Fruit fly (Drosophila melanogaster) whole organism, embryonic: ENCODE data around the gene CG31343.

ENCODE experiments used
- ATbp ChIP-seq: fragments of 200-800 bp; sonication (Bioruptor generic); optimal IDR thresholded peaks from 2 replicates; lab custom pipeline; 2017; ENCODE audit warnings: missing biosample characterization, mild to moderate bottlenecking, missing genetic modification characterization, missing genetic modification reagents
- Atf3 ChIP-seq: fragments of 200-800 bp; sonication (Bioruptor generic); optimal IDR thresholded peaks from 3 replicates; lab custom pipeline; 2016; ENCODE audit warnings: missing biosample characterization, missing genetic modification characterization
- CG1024 ChIP-seq: fragments of 200-800 bp; sonication (Bioruptor generic); IDR thresholded peaks from 2 replicates; pipeline ENCODE4 v1.3.6; 2022; ENCODE audit warnings: missing biosample characterization, missing genetic modification characterization
- CG10267 ChIP-seq: fragments of 200-800 bp; sonication (Bioruptor generic); optimal IDR thresholded peaks from 2 replicates; lab custom pipeline; 2018; ENCODE audit warnings: missing biosample characterization, mild to moderate bottlenecking, missing genetic modification characterization, moderate library complexity
- CG11696 ChIP-seq: fragments of 200-800 bp; sonication (Bioruptor generic); IDR thresholded peaks from 2 replicates; pipeline ENCODE4 v1.3.6; 2022; ENCODE audit warnings: missing biosample characterization, missing genetic modification characterization
- CG11723 ChIP-seq: fragments of 200-800 bp; sonication (Bioruptor generic); optimal IDR thresholded peaks from 2 replicates; lab custom pipeline; 2017; ENCODE audit warnings: missing biosample characterization, mild to moderate bottlenecking, missing genetic modification characterization
- CG12071 ChIP-seq: fragments of 200-800 bp; sonication (Bioruptor generic); optimal IDR thresholded peaks from 3 replicates; lab custom pipeline; 2018; ENCODE audit warnings: missing biosample characterization, mild to moderate bottlenecking, missing genetic modification characterization
- CG13123 ChIP-seq: fragments of 200-800 bp; sonication (Bioruptor generic); optimal IDR thresholded peaks from 2 replicates; lab custom pipeline; 2016; ENCODE audit warnings: missing biosample characterization, missing genetic modification characterization
- CG13296 ChIP-seq: fragments of 200-800 bp; sonication (Bioruptor generic); optimal IDR thresholded peaks from 3 replicates; lab custom pipeline; 2018; ENCODE audit warnings: missing biosample characterization, mild to moderate bottlenecking, missing genetic modification characterization
- CG15269 ChIP-seq: fragments of 200-800 bp; sonication (Bioruptor generic); optimal IDR thresholded peaks from 2 replicates; lab custom pipeline; 2018; ENCODE audit warnings: missing biosample characterization, mild to moderate bottlenecking, missing genetic modification characterization, moderate library complexity
- CG15514 ChIP-seq: fragments of 200-800 bp; sonication (Bioruptor generic); optimal IDR thresholded peaks from 3 replicates; lab custom pipeline; 2017; ENCODE audit warnings: missing biosample characterization, missing genetic modification characterization, mild to moderate bottlenecking, moderate library complexity, missing genetic modification reagents
- CG15601 ChIP-seq: fragments of 200-800 bp; sonication (Bioruptor generic); optimal IDR thresholded peaks from 3 replicates; lab custom pipeline; 2019; ENCODE audit warnings: missing biosample characterization, mild to moderate bottlenecking, missing genetic modification characterization, moderate library complexity
- CG17802 ChIP-seq: fragments of 200-800 bp; sonication (Bioruptor generic); optimal IDR thresholded peaks from 2 replicates; lab custom pipeline; 2018; ENCODE audit warnings: missing biosample characterization, mild to moderate bottlenecking, missing genetic modification characterization, moderate library complexity
- CG32532 ChIP-seq: fragments of 200-800 bp; sonication (Bioruptor generic); IDR thresholded peaks from 2 replicates; pipeline ENCODE4 v1.3.6; 2022; ENCODE audit warnings: missing biosample characterization, missing genetic modification characterization
- CG34376 ChIP-seq: fragments of 200-800 bp; sonication (Bioruptor generic); optimal IDR thresholded peaks from 2 replicates; lab custom pipeline; 2018; ENCODE audit warnings: missing biosample characterization, mild to moderate bottlenecking, missing genetic modification characterization
- CG4328 ChIP-seq: fragments of 200-800 bp; sonication (Bioruptor generic); optimal IDR thresholded peaks from 3 replicates; lab custom pipeline; 2017; ENCODE audit warnings: missing biosample characterization, missing genetic modification reagents, missing genetic modification characterization
- CG4854 ChIP-seq: fragments of 200-800 bp; sonication (Bioruptor generic); optimal IDR thresholded peaks from 2 replicates; lab custom pipeline; 2016; ENCODE audit warnings: missing biosample characterization, missing genetic modification characterization, inconsistent platforms
- CG5180 ChIP-seq: fragments of 200-800 bp; sonication (Bioruptor generic); optimal IDR thresholded peaks from 3 replicates; lab custom pipeline; 2017; ENCODE audit warnings: missing biosample characterization, missing genetic modification characterization, mild to moderate bottlenecking, moderate library complexity, missing genetic modification reagents
- CG5953 ChIP-seq: fragments of 200-800 bp; sonication (Bioruptor generic); IDR thresholded peaks from 2 replicates; pipeline ENCODE4 v1.3.6; 2022; ENCODE audit warnings: missing biosample characterization, missing genetic modification characterization
- CG6689 ChIP-seq: fragments of 200-800 bp; sonication (Bioruptor generic); IDR thresholded peaks from 2 replicates; pipeline ENCODE4 v1.3.6; 2022; ENCODE audit warnings: missing biosample characterization, missing genetic modification characterization
- CG6854 ChIP-seq: fragments of 200-800 bp; sonication (Bioruptor generic); optimal IDR thresholded peaks from 3 replicates; lab custom pipeline; 2017; ENCODE audit warnings: missing biosample characterization, mild to moderate bottlenecking, missing genetic modification characterization
- D ChIP-seq, 2 experiments: fragments of 200-800 bp in 1 of 2; fragments of >200 bp in 1 of 2; sonication (Bioruptor generic) in 1 of 2; optimal IDR thresholded peaks; 2 replicates in 1 of 2; 3 replicates in 1 of 2; lab custom pipeline; 2017; ENCODE audit warnings: mild to moderate bottlenecking in 1 of 2, missing biosample characterization in 1 of 2, missing genetic modification characterization in 1 of 2, missing genetic modification reagents in 1 of 2
- Dbx ChIP-seq: fragments of 200-800 bp; sonication (Bioruptor generic); IDR thresholded peaks from 3 replicates; pipeline ENCODE4 v1.3.6; 2022; ENCODE audit warnings: missing biosample characterization, missing genetic modification characterization
- Doc3 ChIP-seq: fragments of 200-800 bp; sonication (Bioruptor generic); IDR thresholded peaks from 3 replicates; pipeline ENCODE4 v1.3.6; 2022; ENCODE audit warnings: missing biosample characterization, missing genetic modification characterization; ENCODE audit not compliant: partially characterized antibody
- E2f2 ChIP-seq: fragments of 200-800 bp; sonication (Bioruptor generic); IDR thresholded peaks from 2 replicates; pipeline ENCODE4 v1.3.6; 2022; ENCODE audit warnings: missing biosample characterization, missing genetic modification characterization
- Fer3 ChIP-seq: fragments of 200-800 bp; sonication (Bioruptor generic); optimal IDR thresholded peaks from 2 replicates; lab custom pipeline; 2018; ENCODE audit warnings: missing biosample characterization, mild to moderate bottlenecking, missing genetic modification characterization, moderate library complexity
- Gug ChIP-seq: fragments of 200-800 bp; sonication (Bioruptor generic); IDR thresholded peaks from 4 replicates; pipeline ENCODE4 v1.3.6; 2022; ENCODE audit warnings: missing biosample characterization, missing genetic modification characterization
- HLH54F ChIP-seq: fragments of 200-800 bp; sonication (Bioruptor generic); optimal IDR thresholded peaks from 3 replicates; lab custom pipeline; 2016; ENCODE audit warnings: missing biosample characterization, missing genetic modification characterization
- Hmr ChIP-seq: fragments of 200-800 bp; sonication (Bioruptor generic); optimal IDR thresholded peaks from 3 replicates; lab custom pipeline; 2017; ENCODE audit warnings: mild to moderate bottlenecking, missing biosample characterization, missing genetic modification reagents, missing genetic modification characterization
- Hr51 ChIP-seq, 2 experiments: fragments of 200-800 bp; sonication (Bioruptor generic); optimal IDR thresholded peaks; 2 replicates in 1 of 2; 3 replicates in 1 of 2; lab custom pipeline; 2016 to 2018; ENCODE audit warnings: missing biosample characterization in 2 of 2, missing genetic modification characterization in 2 of 2, mild to moderate bottlenecking in 1 of 2, moderate library complexity in 1 of 2
- Mes4 ChIP-seq: fragments of 200-800 bp; sonication (Bioruptor generic); optimal IDR thresholded peaks from 2 replicates; lab custom pipeline; 2016; ENCODE audit warnings: missing biosample characterization, missing genetic modification characterization
- NK7.1 ChIP-seq: fragments of 200-800 bp; sonication (Bioruptor generic); optimal IDR thresholded peaks from 3 replicates; lab custom pipeline; 2016; ENCODE audit warnings: missing biosample characterization, missing genetic modification characterization
- Nf-YB ChIP-seq: fragments of 200-800 bp; sonication (Bioruptor generic); optimal IDR thresholded peaks from 3 replicates; lab custom pipeline; 2019; ENCODE audit warnings: missing biosample characterization, mild to moderate bottlenecking, missing genetic modification characterization, moderate library complexity
- abd-A ChIP-seq: fragments of 200-800 bp; sonication (Bioruptor generic); optimal IDR thresholded peaks from 3 replicates; lab custom pipeline; 2019; ENCODE audit warnings: missing biosample characterization, mild to moderate bottlenecking, missing genetic modification characterization, moderate library complexity
- ase ChIP-seq: fragments of 200-800 bp; sonication (Bioruptor generic); IDR thresholded peaks from 3 replicates; pipeline ENCODE4 v1.3.6; 2022; ENCODE audit warnings: missing biosample characterization, missing genetic modification characterization
- ato ChIP-seq: fragments of 200-800 bp; sonication (Bioruptor generic); IDR thresholded peaks from 2 replicates; pipeline ENCODE4 v1.3.6; 2022; ENCODE audit warnings: missing biosample characterization, missing genetic modification characterization; ENCODE audit not compliant: partially characterized antibody
- bab2 ChIP-seq: fragments of 200-800 bp; sonication (Bioruptor generic); optimal IDR thresholded peaks from 2 replicates; lab custom pipeline; 2016; ENCODE audit warnings: missing biosample characterization, missing genetic modification characterization
- bcd ChIP-seq: fragments of 200-800 bp; sonication (Bioruptor generic); optimal IDR thresholded peaks from 2 replicates; lab custom pipeline; 2017; ENCODE audit warnings: missing biosample characterization, mild to moderate bottlenecking, missing genetic modification characterization
- br ChIP-seq: fragments of >200 bp; optimal IDR thresholded peaks from 2 replicates; lab custom pipeline; 2017
- da ChIP-seq: fragments of 200-800 bp; sonication (Bioruptor generic); optimal IDR thresholded peaks from 2 replicates; lab custom pipeline; 2016; ENCODE audit warnings: missing biosample characterization, missing genetic modification characterization
- dysf ChIP-seq: fragments of 200-800 bp; sonication (Bioruptor generic); IDR thresholded peaks from 3 replicates; pipeline ENCODE4 v1.3.6; 2022; ENCODE audit warnings: missing biosample characterization, missing genetic modification characterization
- emc ChIP-seq: fragments of 200-800 bp; sonication (Bioruptor generic); optimal IDR thresholded peaks from 2 replicates; lab custom pipeline; 2016; ENCODE audit warnings: missing biosample characterization, missing genetic modification characterization
- ems ChIP-seq: fragments of 200-800 bp; sonication (Bioruptor generic); optimal IDR thresholded peaks from 3 replicates; lab custom pipeline; 2016; ENCODE audit warnings: missing biosample characterization, missing genetic modification characterization
- knrl ChIP-seq: fragments of 200-800 bp; sonication (Bioruptor generic); IDR thresholded peaks from 3 replicates; pipeline ENCODE4 v1.3.6; 2022; ENCODE audit warnings: missing biosample characterization, missing genetic modification characterization; ENCODE audit not compliant: partially characterized antibody
- mam ChIP-seq: fragments of 200-800 bp; sonication (Bioruptor generic); optimal IDR thresholded peaks from 3 replicates; lab custom pipeline; 2016; ENCODE audit warnings: missing biosample characterization, missing genetic modification characterization
- repo ChIP-seq: fragments of 200-800 bp; sonication (Bioruptor generic); optimal IDR thresholded peaks from 2 replicates; lab custom pipeline; 2016; ENCODE audit warnings: missing biosample characterization, missing genetic modification characterization
- tin ChIP-seq: fragments of 200-800 bp; sonication (Bioruptor generic); optimal IDR thresholded peaks from 3 replicates; lab custom pipeline; 2016; ENCODE audit warnings: missing biosample characterization, missing genetic modification characterization
- vnd ChIP-seq: fragments of 200-800 bp; sonication (Bioruptor generic); IDR thresholded peaks from 3 replicates; pipeline ENCODE4 v1.3.6; 2022; ENCODE audit warnings: missing biosample characterization, missing genetic modification characterization; ENCODE audit not compliant: partially characterized antibody
- vvl ChIP-seq: fragments of 200-800 bp; sonication (Bioruptor generic); IDR thresholded peaks from 2 replicates; pipeline ENCODE4 v1.3.6; 2022; ENCODE audit warnings: missing biosample characterization, missing genetic modification characterization

The CG31343 gene

dm6 chr3R:21719420-21719933, 25.6 kb upstream of the CG31343 start, which contains the start of gene CG31176 (continued):
- no peak for TF ChIP-seq Gug
- TF ChIP-seq vvl (GFP tag; lab: Robert Waterston, UW): peak; percentile 31; the same call in 1 of the 2 replicates
- peak; percentile 87 for TF ChIP-seq CG5180 (GFP tag; lab: Kevin White, UChicago)
- TF ChIP-seq br (lab: Kevin White, UChicago): no peak
- TF ChIP-seq knrl (GFP tag; lab: Robert Waterston, UW): no peak
- TF ChIP-seq CG17802 (tag; lab: Kevin White, UChicago): no peak
- TF ChIP-seq bab2 (GFP tag; lab: Kevin White, UChicago): no peak
- no peak for TF ChIP-seq Mes4 (GFP tag; lab: Kevin White, UChicago)
- TF ChIP-seq CG11723 (GFP tag; lab: Kevin White, UChicago): no peak
- no peak for TF ChIP-seq Fer3
- TF ChIP-seq CG5953 (GFP tag; lab: Robert Waterston, UW): no peak
- no peak for TF ChIP-seq CG1024
- no peak for TF ChIP-seq Hmr (GFP tag; lab: Kevin White, UChicago)
- no peak for TF ChIP-seq D (optimal IDR thresholded peaks at IDR 0.05; lab: Kevin White, UChicago)
- peak; percentile 2 for TF ChIP-seq D (GFP tag; optimal IDR thresholded peaks at IDR 0.05; lab: Kevin White, UChicago)
- TF ChIP-seq abd-A: no peak
- TF ChIP-seq ato (GFP tag; lab: Robert Waterston, UW): 0 out of 2 replicates have a peak, but pooled peaks have one; percentile 23
- no peak for TF ChIP-seq ATbp (GFP tag; lab: Kevin White, UChicago)
- no peak for TF ChIP-seq CG13296
- no peak for TF ChIP-seq CG4328
- no peak for TF ChIP-seq CG10267 (tag; lab: Kevin White, UChicago)
- peak; percentile 11 for TF ChIP-seq CG34376 (GFP tag; lab: Kevin White, UChicago)

dm6 chr3R:21719934-21720431, 25.1 kb upstream of the CG31343 start:
- no peak for TF ChIP-seq repo (GFP tag; lab: Kevin White, UChicago)
- no peak for TF ChIP-seq emc
- TF ChIP-seq HLH54F: peak; percentile 13
- TF ChIP-seq CG4854: peak; percentile 27
- peak; percentile 3 for TF ChIP-seq tin (GFP tag; lab: Kevin White, UChicago)
- no peak for TF ChIP-seq Atf3 (GFP tag; lab: Kevin White, UChicago)
- no peak for TF ChIP-seq vnd (GFP tag; lab: Robert Waterston, UW)
- no peak for TF ChIP-seq CG13123 (GFP tag; lab: Kevin White, UChicago)
- TF ChIP-seq CG11696 (GFP tag; lab: Robert Waterston, UW): no peak
- TF ChIP-seq bcd (GFP tag; lab: Kevin White, UChicago): peak; percentile 49
- peak; percentile 33 for TF ChIP-seq NK7.1 (GFP tag; lab: Kevin White, UChicago)
- TF ChIP-seq Nf-YB (GFP tag; lab: Kevin White, UChicago): peak; percentile 28
- peak; percentile 19 for TF ChIP-seq CG15514 (GFP tag; lab: Kevin White, UChicago)
- peak; percentile 56; the same call in 1 of the 2 replicates for TF ChIP-seq CG32532 (GFP tag; lab: Robert Waterston, UW)
- no peak for TF ChIP-seq Dbx
- TF ChIP-seq ase (GFP tag; lab: Robert Waterston, UW): peak; percentile 57; the same call in 2 of the 3 replicates
- TF ChIP-seq CG6689: peak; percentile 43
- peak; percentile 45; the same call in 1 of the 3 replicates for TF ChIP-seq dysf
- peak; percentile 16 for TF ChIP-seq CG12071 (GFP tag; lab: Kevin White, UChicago)
- TF ChIP-seq Hr51 (GFP tag; optimal IDR thresholded peaks at IDR 0.05; lab: Kevin White, UChicago): peak in 1 of 2 experiments; percentile 78
- peak; percentile 37 for TF ChIP-seq Hmr (GFP tag; lab: Kevin White, UChicago)
- 0 out of 2 replicates have a peak, but pooled peaks have one; percentile 10 for TF ChIP-seq E2f2
- no peak for TF ChIP-seq da (GFP tag; lab: Kevin White, UChicago)
- no peak for TF ChIP-seq Doc3 (GFP tag; lab: Robert Waterston, UW)
- TF ChIP-seq CG15601 (tag; lab: Kevin White, UChicago): no peak
- peak; percentile 43 for TF ChIP-seq ems (GFP tag; lab: Kevin White, UChicago)
- peak; percentile 62 for TF ChIP-seq CG15269 (tag; lab: Kevin White, UChicago)
- TF ChIP-seq CG6854 (GFP tag; lab: Kevin White, UChicago): peak; percentile 48
- TF ChIP-seq mam: peak; percentile 41
